Fruit fly (Drosophila melanogaster) whole organism, embryonic: ENCODE data around the gene Ctr9.

Experiments used
- Adf1 ChIP-seq: fragments of 200-800 bp; sonication (Bioruptor generic); IDR thresholded peaks from 2 replicates; pipeline ENCODE4 v1.3.6; 2022; ENCODE audit warnings: missing biosample characterization, missing genetic modification characterization
- Aef1 ChIP-seq: fragments of 200-800 bp; sonication (Bioruptor generic); IDR thresholded peaks from 3 replicates; pipeline ENCODE4 v1.3.6; 2022; ENCODE audit warnings: missing biosample characterization, missing genetic modification characterization
- Atf6 ChIP-seq: fragments of 200-800 bp; sonication (Bioruptor generic); IDR thresholded peaks from 2 replicates; pipeline ENCODE4 v1.3.6; 2022; ENCODE audit warnings: missing biosample characterization, missing genetic modification characterization
- C15 ChIP-seq: fragments of 200-800 bp; sonication (Bioruptor generic); IDR thresholded peaks from 3 replicates; pipeline ENCODE4 v1.3.6; 2022; ENCODE audit warnings: missing biosample characterization, missing genetic modification characterization
- CG10147 ChIP-seq: fragments of 200-800 bp; sonication (Bioruptor generic); optimal IDR thresholded peaks from 2 replicates; lab custom pipeline; 2019; ENCODE audit warnings: missing biosample characterization, mild to moderate bottlenecking, missing genetic modification characterization, moderate library complexity
- CG1024 ChIP-seq: fragments of 200-800 bp; sonication (Bioruptor generic); IDR thresholded peaks from 2 replicates; pipeline ENCODE4 v1.3.6; 2022; ENCODE audit warnings: missing biosample characterization, missing genetic modification characterization
- CG12299 ChIP-seq: fragments of 200-800 bp; sonication (Bioruptor generic); optimal IDR thresholded peaks from 2 replicates; lab custom pipeline; 2018; ENCODE audit warnings: missing biosample characterization, mild to moderate bottlenecking, missing genetic modification characterization
- CG12659 ChIP-seq: fragments of 200-800 bp; sonication (Bioruptor generic); optimal IDR thresholded peaks from 3 replicates; lab custom pipeline; 2017; ENCODE audit warnings: mild to moderate bottlenecking, missing biosample characterization, missing genetic modification reagents, missing genetic modification characterization
- CG13123 ChIP-seq: fragments of 200-800 bp; sonication (Bioruptor generic); optimal IDR thresholded peaks from 2 replicates; lab custom pipeline; 2016; ENCODE audit warnings: missing biosample characterization, missing genetic modification characterization
- CG13296 ChIP-seq: fragments of 200-800 bp; sonication (Bioruptor generic); optimal IDR thresholded peaks from 3 replicates; lab custom pipeline; 2018; ENCODE audit warnings: missing biosample characterization, mild to moderate bottlenecking, missing genetic modification characterization
- CG13775 ChIP-seq: fragments of 200-800 bp; sonication (Bioruptor generic); optimal IDR thresholded peaks from 3 replicates; lab custom pipeline; 2017; ENCODE audit warnings: missing biosample characterization, mild to moderate bottlenecking, missing genetic modification characterization
- CG17568 ChIP-seq: fragments of 200-800 bp; sonication (Bioruptor generic); optimal IDR thresholded peaks from 2 replicates; lab custom pipeline; 2018; ENCODE audit warnings: missing biosample characterization, mild to moderate bottlenecking, missing genetic modification characterization, moderate library complexity
- CG2129 ChIP-seq: fragments of 200-800 bp; sonication (Bioruptor generic); IDR thresholded peaks from 2 replicates; pipeline ENCODE4 v1.3.6; 2022; ENCODE audit warnings: missing biosample characterization, missing genetic modification characterization; ENCODE audit not compliant: partially characterized antibody
- CG2712 ChIP-seq: fragments of 200-800 bp; optimal IDR thresholded peaks from 3 replicates; lab custom pipeline; 2019; ENCODE audit warnings: missing biosample characterization, mild to moderate bottlenecking, missing genetic modification characterization, moderate library complexity
- CG33213 ChIP-seq: fragments of 200-800 bp; sonication (Bioruptor generic); optimal IDR thresholded peaks from 3 replicates; lab custom pipeline; 2016; ENCODE audit warnings: missing biosample characterization, missing genetic modification characterization
- CG3847 ChIP-seq: fragments of 200-800 bp; sonication (Bioruptor generic); IDR thresholded peaks from 2 replicates; pipeline ENCODE4 v1.3.6; 2022; ENCODE audit warnings: missing biosample characterization, missing genetic modification characterization
- CG4707 ChIP-seq: fragments of 200-800 bp; sonication (Bioruptor generic); optimal IDR thresholded peaks from 2 replicates; lab custom pipeline; 2018; ENCODE audit warnings: missing biosample characterization, mild to moderate bottlenecking, missing genetic modification characterization, moderate library complexity
- CG7271 ChIP-seq: fragments of 200-800 bp; sonication (Bioruptor generic); optimal IDR thresholded peaks from 2 replicates; lab custom pipeline; 2018; ENCODE audit warnings: missing biosample characterization, mild to moderate bottlenecking, missing genetic modification characterization, moderate library complexity
- CG7987 ChIP-seq: fragments of 200-800 bp; sonication (Bioruptor generic); optimal IDR thresholded peaks from 2 replicates; lab custom pipeline; 2018; ENCODE audit warnings: missing biosample characterization, mild to moderate bottlenecking, missing genetic modification characterization, moderate library complexity
- CG8944 ChIP-seq: fragments of 200-800 bp; sonication (Bioruptor generic); optimal IDR thresholded peaks from 3 replicates; lab custom pipeline; 2016; ENCODE audit warnings: missing biosample characterization, missing genetic modification characterization
- Chrac-16 ChIP-seq: fragments of 200-800 bp; sonication (Bioruptor generic); optimal IDR thresholded peaks from 3 replicates; lab custom pipeline; 2016; ENCODE audit warnings: missing biosample characterization, missing genetic modification characterization
- Dp ChIP-seq: fragments of 200-800 bp; sonication (Bioruptor generic); optimal IDR thresholded peaks from 2 replicates; lab custom pipeline; 2018; ENCODE audit warnings: missing biosample characterization, mild to moderate bottlenecking, missing genetic modification characterization, moderate library complexity
- ERR ChIP-seq: fragments of 200-800 bp; sonication (Bioruptor generic); optimal IDR thresholded peaks from 2 replicates; lab custom pipeline; 2016; ENCODE audit warnings: missing biosample characterization, missing genetic modification characterization
- Ets97D ChIP-seq: fragments of 200-800 bp; sonication (Bioruptor generic); optimal IDR thresholded peaks from 3 replicates; lab custom pipeline; 2016; ENCODE audit warnings: missing biosample characterization, missing genetic modification characterization
- HLH3B ChIP-seq: fragments of 200-800 bp; sonication (Bioruptor generic); IDR thresholded peaks from 2 replicates; pipeline ENCODE4 v1.3.6; 2022; ENCODE audit warnings: missing biosample characterization, missing genetic modification characterization
- Hsf ChIP-seq: fragments of 200-800 bp; sonication (Bioruptor generic); optimal IDR thresholded peaks from 3 replicates; lab custom pipeline; 2016; ENCODE audit warnings: missing biosample characterization, missing genetic modification characterization
- Mrtf ChIP-seq: fragments of 200-800 bp; sonication (Bioruptor generic); IDR thresholded peaks from 3 replicates; pipeline ENCODE4 v1.3.6; 2022; ENCODE audit warnings: missing biosample characterization, missing genetic modification characterization
- NfI ChIP-seq: fragments of 200-800 bp; sonication (Bioruptor generic); optimal IDR thresholded peaks from 3 replicates; lab custom pipeline; 2018; ENCODE audit warnings: missing biosample characterization, mild to moderate bottlenecking, missing genetic modification characterization, moderate library complexity
- Sry-δ ChIP-seq: fragments of 200-800 bp; sonication (Bioruptor generic); optimal IDR thresholded peaks from 2 replicates; lab custom pipeline; 2016; ENCODE audit warnings: missing biosample characterization, missing genetic modification characterization
- amos ChIP-seq: fragments of 200-800 bp; sonication (Bioruptor generic); IDR thresholded peaks from 2 replicates; pipeline ENCODE4 v1.3.6; 2022; ENCODE audit warnings: missing biosample characterization, missing genetic modification characterization; ENCODE audit not compliant: partially characterized antibody
- aop ChIP-seq: fragments of 200-800 bp; sonication (Bioruptor generic); IDR thresholded peaks from 2 replicates; pipeline ENCODE4 v1.3.6; 2022; ENCODE audit warnings: missing biosample characterization, missing genetic modification characterization
- az2 ChIP-seq: fragments of 200-800 bp; sonication (Bioruptor generic); optimal IDR thresholded peaks from 3 replicates; lab custom pipeline; 2016; ENCODE audit warnings: missing biosample characterization, missing genetic modification characterization
- bbx ChIP-seq: fragments of 200-800 bp; sonication (Bioruptor generic); IDR thresholded peaks from 2 replicates; pipeline ENCODE4 v1.3.6; 2022; ENCODE audit warnings: missing biosample characterization, missing genetic modification characterization; ENCODE audit not compliant: partially characterized antibody
- chinmo ChIP-seq: fragments of 200-800 bp; sonication (Bioruptor generic); IDR thresholded peaks from 4 replicates; pipeline ENCODE4 v1.3.6; 2022; ENCODE audit warnings: missing biosample characterization, missing genetic modification characterization; ENCODE audit not compliant: partially characterized antibody
- ftz-f1 ChIP-seq: fragments of 200-800 bp; sonication (Bioruptor generic); optimal IDR thresholded peaks from 2 replicates; lab custom pipeline; 2016; ENCODE audit warnings: missing biosample characterization, missing genetic modification characterization
- gsb ChIP-seq: fragments of 200-800 bp; sonication (Bioruptor generic); IDR thresholded peaks from 2 replicates; pipeline ENCODE4 v1.3.6; 2022; ENCODE audit warnings: missing biosample characterization, missing genetic modification characterization
- her ChIP-seq: fragments of 200-800 bp; sonication (Bioruptor generic); optimal IDR thresholded peaks from 2 replicates; lab custom pipeline; 2016; ENCODE audit warnings: missing biosample characterization, missing genetic modification characterization
- kay ChIP-seq: fragments of 200-800 bp; sonication (Bioruptor generic); optimal IDR thresholded peaks from 2 replicates; lab custom pipeline; 2016; ENCODE audit warnings: missing biosample characterization, missing genetic modification characterization
- knrl ChIP-seq: fragments of 200-800 bp; sonication (Bioruptor generic); IDR thresholded peaks from 3 replicates; pipeline ENCODE4 v1.3.6; 2022; ENCODE audit warnings: missing biosample characterization, missing genetic modification characterization; ENCODE audit not compliant: partially characterized antibody
- lov ChIP-seq, 2 experiments: fragments of 200-800 bp in 1 of 2; fragments of >200 bp in 1 of 2; sonication (Bioruptor generic) in 1 of 2; IDR thresholded peaks in 1 of 2; optimal IDR thresholded peaks in 1 of 2; 2 replicates in 1 of 2; 3 replicates in 1 of 2; pipeline versions ENCODE4 v1.3.6 to Lab custom; 2017 to 2022; ENCODE audit warnings: missing biosample characterization in 1 of 2, missing genetic modification characterization in 1 of 2
- mam ChIP-seq: fragments of 200-800 bp; sonication (Bioruptor generic); optimal IDR thresholded peaks from 3 replicates; lab custom pipeline; 2016; ENCODE audit warnings: missing biosample characterization, missing genetic modification characterization
- mld ChIP-seq: fragments of 200-800 bp; sonication (Bioruptor generic); IDR thresholded peaks from 3 replicates; pipeline ENCODE4 v1.3.6; 2022; ENCODE audit warnings: missing biosample characterization, missing genetic modification characterization; ENCODE audit not compliant: partially characterized antibody
- nmo ChIP-seq: fragments of 200-800 bp; sonication (Bioruptor generic); optimal IDR thresholded peaks from 2 replicates; lab custom pipeline; 2018; ENCODE audit warnings: missing biosample characterization, mild to moderate bottlenecking, missing genetic modification characterization, moderate library complexity
- pho ChIP-seq: fragments of 200-800 bp; sonication (Bioruptor generic); optimal IDR thresholded peaks from 2 replicates; lab custom pipeline; 2016; ENCODE audit warnings: missing biosample characterization, missing genetic modification characterization
- phol ChIP-seq: fragments of 200-800 bp; sonication (Bioruptor generic); optimal IDR thresholded peaks from 3 replicates; lab custom pipeline; 2018; ENCODE audit warnings: missing biosample characterization, mild to moderate bottlenecking, missing genetic modification characterization, moderate library complexity
- slbo ChIP-seq: fragments of 200-800 bp; sonication (Bioruptor generic); IDR thresholded peaks from 2 replicates; pipeline ENCODE4 v1.3.6; 2022; ENCODE audit warnings: missing biosample characterization, missing genetic modification characterization
- twi ChIP-seq: fragments of 200-800 bp; optimal IDR thresholded peaks from 2 replicates; lab custom pipeline; 2019; ENCODE audit warnings: missing biosample characterization, mild to moderate bottlenecking, missing genetic modification characterization, moderate library complexity
- vfl ChIP-seq: fragments of 200-800 bp; sonication (Bioruptor generic); optimal IDR thresholded peaks from 2 replicates; lab custom pipeline; 2016; ENCODE audit warnings: missing biosample characterization, missing genetic modification characterization
- zf30C ChIP-seq: fragments of 200-800 bp; sonication (Bioruptor generic); optimal IDR thresholded peaks from 3 replicates; lab custom pipeline; 2018; ENCODE audit warnings: missing biosample characterization, mild to moderate bottlenecking, missing genetic modification characterization

Gene Ctr9

dm6 chr3L:1307005-1307632 lies at the start of gene Ctr9, which contains the start of gene Nt5a (continued):
- TF ChIP-seq bbx (GFP tag; lab: Robert Waterston, UW) (peak; percentile 81), mam (GFP tag; lab: Kevin White, UChicago) (peak; percentile 81), nmo (GFP tag; lab: Kevin White, UChicago) (peak; percentile 67), zf30C (peak; percentile 17), Dp (GFP tag; lab: Kevin White, UChicago) (peak; percentile 55), kay (GFP tag; lab: Kevin White, UChicago) (peak; percentile 36), chinmo (GFP tag; lab: Robert Waterston, UW) (0 out of 4 replicates have a peak, but pooled peaks have one; percentile 57), CG2712 (tag; lab: Kevin White, UChicago) (peak; percentile 58), mld (GFP tag; lab: Robert Waterston, UW) (peak; percentile 10; the same call in 1 of the 3 replicates), ftz-f1 (GFP tag; lab: Kevin White, UChicago) (peak; percentile 33), knrl (GFP tag; lab: Robert Waterston, UW) (peak; percentile 75), CG12299 (tag; lab: Kevin White, UChicago) (no peak), CG13775 (GFP tag; lab: Kevin White, UChicago) (peak; percentile 61), amos (peak; percentile 81), Sry-δ (GFP tag; lab: Kevin White, UChicago) (peak; percentile 95), pho (GFP tag; lab: Kevin White, UChicago) (peak; percentile 66), CG13296 (GFP tag; lab: Kevin White, UChicago) (peak; percentile 21), Ets97D (GFP tag; lab: Kevin White, UChicago) (peak; percentile 86), twi (peak; percentile 56), gsb (GFP tag; lab: Robert Waterston, UW) (no peak), CG2129 (GFP tag; lab: Robert Waterston, UW) (peak; percentile 54; the same call in 1 of the 2 replicates), her (GFP tag; lab: Kevin White, UChicago) (peak; percentile 74), lov (optimal IDR thresholded peaks at IDR 0.05; lab: Kevin White, UChicago) (no peak), lov (GFP tag; IDR thresholded peaks at IDR 0.05; lab: Robert Waterston, UW) (no peak), CG4707 (GFP tag; lab: Kevin White, UChicago) (no peak), HLH3B (GFP tag; lab: Robert Waterston, UW) (no peak; the same call in 1 of the 2 replicates), CG17568 (no peak), CG7987 (GFP tag; lab: Kevin White, UChicago) (peak; percentile 42), CG3847 (GFP tag; lab: Robert Waterston, UW) (peak; percentile 74), az2 (GFP tag; lab: Kevin White, UChicago) (peak; percentile 31), C15 (GFP tag; lab: Robert Waterston, UW) (0 out of 3 replicates have a peak, but pooled peaks have one; percentile 27), CG8944 (GFP tag; lab: Kevin White, UChicago) (peak; percentile 15), Adf1 (GFP tag; lab: Robert Waterston, UW) (0 out of 2 replicates have a peak, but pooled peaks have one; percentile 38), ERR (GFP tag; lab: Kevin White, UChicago) (peak; percentile 68), CG10147 (GFP tag; lab: Kevin White, UChicago) (no peak), Atf6 (GFP tag; lab: Robert Waterston, UW) (no peak), CG12659 (peak; percentile 86), Aef1 (GFP tag; lab: Robert Waterston, UW) (peak; percentile 49), slbo (GFP tag; lab: Robert Waterston, UW) (peak; percentile 80), CG7271 (tag; lab: Kevin White, UChicago) (no peak), vfl (GFP tag; lab: Kevin White, UChicago) (peak; percentile 71), phol (tag; lab: Kevin White, UChicago) (peak; percentile 47), CG33213 (GFP tag; lab: Kevin White, UChicago) (peak; percentile 43), CG13123 (GFP tag; lab: Kevin White, UChicago) (peak; percentile 33), Hsf (GFP tag; lab: Kevin White, UChicago) (peak; percentile 42), NfI (GFP tag; lab: Kevin White, UChicago) (peak; percentile 66), aop (no peak), Mrtf (no peak), Chrac-16 (GFP tag; lab: Kevin White, UChicago) (peak; percentile 59), CG1024 (GFP tag; lab: Robert Waterston, UW) (no peak)
